Worm (Caenorhabditis elegans) whole organism, L2 larva: ENCODE results near the gene mks-1.

Experiments
- egl-27 ChIP-seq: sonication (generic microtip); optimal IDR thresholded peaks from 3 replicates; lab custom pipeline; 2017; ENCODE audit warnings: missing biosample characterization, missing genetic modification reagents, missing genetic modification characterization
- nhr-237 ChIP-seq: fragments of 150-350 bp; optimal IDR thresholded peaks from 2 replicates; lab custom pipeline; 2014; ENCODE audit warnings: missing biosample characterization, missing genetic modification characterization

DNA sequence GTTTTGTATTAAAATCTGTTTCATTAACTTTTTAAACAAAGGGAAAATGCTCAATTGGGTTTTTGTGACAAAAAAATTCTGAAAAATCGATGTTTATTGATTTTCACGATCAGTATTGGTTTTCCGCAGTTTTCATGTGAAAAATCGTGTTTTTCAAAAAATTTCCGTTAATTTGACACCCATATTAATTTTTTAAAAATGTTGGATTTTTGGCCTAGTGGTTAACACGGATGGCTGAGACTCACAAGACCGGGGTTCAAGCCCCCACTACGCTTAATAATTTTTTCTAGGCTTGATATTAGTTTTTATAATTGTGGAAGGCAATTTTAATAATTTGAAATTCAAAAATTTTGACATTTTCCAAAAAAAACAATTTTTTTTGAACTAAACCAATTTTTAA is 4.6 kb downstream of the mks-1 start:
- TF ChIP-seq nhr-237 (tag; lab: Kevin White, UChicago) = no peak
- no peak for TF ChIP-seq egl-27
